Fruit fly (Drosophila melanogaster) whole organism, adult: ENCODE results near the gene CG5131.

Experiments
- CG11617 ChIP-seq: fragments of 200-800 bp; sonication (Bioruptor generic); optimal IDR thresholded peaks from 2 replicates; lab custom pipeline; 2017; ENCODE audit warnings: mild to moderate bottlenecking, missing biosample characterization, missing genetic modification reagents, missing genetic modification characterization
- CG12768 ChIP-seq: fragments of 200-800 bp; sonication (Bioruptor generic); optimal IDR thresholded peaks from 2 replicates; lab custom pipeline; 2017; ENCODE audit warnings: missing biosample characterization, missing genetic modification characterization, mild to moderate bottlenecking, moderate library complexity, missing genetic modification reagents
- CG14711 ChIP-seq: fragments of 200-800 bp; sonication (Bioruptor generic); optimal IDR thresholded peaks from 2 replicates; lab custom pipeline; 2018; ENCODE audit warnings: missing biosample characterization, mild to moderate bottlenecking, missing genetic modification characterization, moderate library complexity
- CG1620 ChIP-seq: fragments of 200-800 bp; sonication (Bioruptor generic); optimal IDR thresholded peaks from 2 replicates; lab custom pipeline; 2016; ENCODE audit warnings: missing biosample characterization, missing genetic modification characterization
- CG33017 ChIP-seq: fragments of 200-800 bp; sonication (Bioruptor generic); optimal IDR thresholded peaks from 2 replicates; lab custom pipeline; 2018; ENCODE audit warnings: missing biosample characterization, mild to moderate bottlenecking, missing genetic modification characterization, moderate library complexity
- CG5204 ChIP-seq: fragments of 200-800 bp; sonication (Bioruptor generic); optimal IDR thresholded peaks from 2 replicates; lab custom pipeline; 2016; ENCODE audit warnings: missing biosample characterization, missing genetic modification characterization
- CG7045 ChIP-seq: fragments of 200-800 bp; sonication (Bioruptor generic); optimal IDR thresholded peaks from 2 replicates; lab custom pipeline; 2017; ENCODE audit warnings: missing biosample characterization, mild to moderate bottlenecking, missing genetic modification characterization
- CG7101 ChIP-seq: fragments of 200-800 bp; sonication (Bioruptor generic); optimal IDR thresholded peaks from 2 replicates; lab custom pipeline; 2018; ENCODE audit warnings: missing biosample characterization, mild to moderate bottlenecking, missing genetic modification characterization, moderate library complexity
- Clk ChIP-seq: fragments of 200-800 bp; sonication (Bioruptor generic); optimal IDR thresholded peaks from 2 replicates; lab custom pipeline; 2017; ENCODE audit warnings: missing biosample characterization, missing genetic modification characterization
- Crg-1 ChIP-seq: fragments of 200-800 bp; sonication (Bioruptor generic); optimal IDR thresholded peaks from 2 replicates; lab custom pipeline; 2016; ENCODE audit warnings: missing biosample characterization, missing genetic modification characterization
- Hr96 ChIP-seq: fragments of 200-800 bp; sonication (Bioruptor generic); optimal IDR thresholded peaks from 2 replicates; lab custom pipeline; 2016; ENCODE audit warnings: missing biosample characterization, missing genetic modification characterization
- Mnt ChIP-seq: fragments of 200-800 bp; sonication (Bioruptor generic); optimal IDR thresholded peaks from 2 replicates; lab custom pipeline; 2016; ENCODE audit warnings: missing biosample characterization, mild to moderate bottlenecking, missing genetic modification characterization
- bab1 ChIP-seq: fragments of 200-800 bp; sonication (Bioruptor generic); optimal IDR thresholded peaks from 3 replicates; lab custom pipeline; 2019; ENCODE audit warnings: missing biosample characterization, mild to moderate bottlenecking, missing genetic modification characterization, moderate library complexity
- cic ChIP-seq: fragments of 200-800 bp; sonication (Bioruptor generic); optimal IDR thresholded peaks from 2 replicates; lab custom pipeline; 2017; ENCODE audit warnings: missing biosample characterization, mild to moderate bottlenecking, missing genetic modification characterization, moderate library complexity
- cnc ChIP-seq, 2 experiments: fragments of >200 bp; optimal IDR thresholded peaks; 2 replicates each; lab custom pipeline; 2017
- kay ChIP-seq: fragments of 200-800 bp; sonication (Bioruptor generic); peaks from one replicate; lab custom pipeline; 2016; ENCODE audit warnings: missing biosample characterization, missing genetic modification characterization, borderline replicate concordance
- ovo ChIP-seq: fragments of 200-800 bp; sonication (Bioruptor generic); optimal IDR thresholded peaks from 2 replicates; lab custom pipeline; 2016; ENCODE audit warnings: missing biosample characterization, missing genetic modification characterization
- pad ChIP-seq: fragments of 200-800 bp; sonication (Bioruptor generic); optimal IDR thresholded peaks from 3 replicates; lab custom pipeline; 2017; ENCODE audit warnings: missing biosample characterization, missing genetic modification characterization, mild to moderate bottlenecking, moderate library complexity, missing genetic modification reagents
- tj ChIP-seq: fragments of 200-800 bp; sonication (Bioruptor generic); optimal IDR thresholded peaks from 3 replicates; lab custom pipeline; 2017; ENCODE audit warnings: missing biosample characterization, mild to moderate bottlenecking, missing genetic modification characterization, moderate library complexity
- toe ChIP-seq: fragments of 200-800 bp; sonication (Bioruptor generic); optimal IDR thresholded peaks from 2 replicates; lab custom pipeline; 2016; ENCODE audit warnings: missing biosample characterization, missing genetic modification characterization

The CG5131 gene

dm6 chr2L:17497108-17497507 is 12.8 kb downstream of the CG5131 start, which contains the start of gene qua:
TSS of gene qua (minus strand) at chr2L:17497208.
- TF ChIP-seq Clk (GFP tag; lab: Kevin White, UChicago) (no peak), cnc (optimal IDR thresholded peaks at IDR 0.05; lab: Kevin White, UChicago) (no peak), CG12768 (GFP tag; lab: Kevin White, UChicago) (no peak), ovo (GFP tag; lab: Kevin White, UChicago) (no peak), tj (GFP tag; lab: Kevin White, UChicago) (no peak), CG14711 (tag; lab: Kevin White, UChicago) (no peak), Hr96 (GFP tag; lab: Kevin White, UChicago) (no peak), CG1620 (GFP tag; lab: Kevin White, UChicago) (no peak), pad (GFP tag; lab: Kevin White, UChicago) (no peak), cic (GFP tag; lab: Kevin White, UChicago) (no peak), CG7045 (no peak), Crg-1 (GFP tag; lab: Kevin White, UChicago) (no peak), CG33017 (no peak), CG7101 (tag; lab: Kevin White, UChicago) (no peak), Mnt (GFP tag; lab: Kevin White, UChicago) (no peak), kay (no peak), CG11617 (GFP tag; lab: Kevin White, UChicago) (no peak)

dm6 chr2L:17498721-17499120 is 14.4 kb downstream of the CG5131 start, which contains the start of gene CG15142:
TSS of gene CG15142 (minus strand) at chr2L:17498821.
- TF ChIP-seq CG7101 (tag; lab: Kevin White, UChicago) (no peak), CG14711 (tag; lab: Kevin White, UChicago) (no peak), Clk (GFP tag; lab: Kevin White, UChicago) (no peak), cic (GFP tag; lab: Kevin White, UChicago) (no peak), CG33017 (no peak), CG1620 (GFP tag; lab: Kevin White, UChicago) (no peak), ovo (GFP tag; lab: Kevin White, UChicago) (no peak), CG7045 (no peak), CG5204 (GFP tag; lab: Kevin White, UChicago) (no peak), CG12768 (GFP tag; lab: Kevin White, UChicago) (no peak), cnc (optimal IDR thresholded peaks at IDR 0.05; lab: Kevin White, UChicago) (no peak)

- peak; percentile 24 for TF ChIP-seq bab1 (GFP tag; lab: Kevin White, UChicago)
- no peak for TF ChIP-seq Crg-1 (GFP tag; lab: Kevin White, UChicago)
- peak; percentile 72 for TF ChIP-seq Mnt (GFP tag; lab: Kevin White, UChicago)
Observed at dm6 chr2L:17500946-17501451, 16.7 kb downstream of the CG5131 start, which contains the start of the genes mEFTs and Dhc36C. TSS of gene mEFTs (minus strand) at chr2L:17501106. TSS of gene Dhc36C (plus strand) at chr2L:17501401.

- TF ChIP-seq pad (GFP tag; lab: Kevin White, UChicago): no peak
- TF ChIP-seq bab1 (GFP tag; lab: Kevin White, UChicago): no peak
- TF ChIP-seq Mnt (GFP tag; lab: Kevin White, UChicago): no peak
- no peak for TF ChIP-seq CG5204 (GFP tag; lab: Kevin White, UChicago)
- no peak for TF ChIP-seq cic (GFP tag; lab: Kevin White, UChicago)
- TF ChIP-seq toe (GFP tag; lab: Kevin White, UChicago): no peak
- TF ChIP-seq CG14711 (tag; lab: Kevin White, UChicago): no peak
- TF ChIP-seq CG1620 (GFP tag; lab: Kevin White, UChicago): no peak
- TF ChIP-seq CG12768 (GFP tag; lab: Kevin White, UChicago): no peak
- no peak for TF ChIP-seq kay
Observed at dm6 chr2L:17514090-17514715, 29.9 kb downstream of the CG5131 start.

dm6 chr2L:17524449-17524848 is 40.1 kb downstream of the CG5131 start, which contains the start of gene CG15143:
TSS of gene CG15143 (minus strand) at chr2L:17524549.
- no peak for TF ChIP-seq cic (GFP tag; lab: Kevin White, UChicago)
- TF ChIP-seq toe (GFP tag; lab: Kevin White, UChicago): no peak
- TF ChIP-seq pad (GFP tag; lab: Kevin White, UChicago): no peak
- no peak for TF ChIP-seq Hr96 (GFP tag; lab: Kevin White, UChicago)
- TF ChIP-seq tj (GFP tag; lab: Kevin White, UChicago): no peak
- no peak for TF ChIP-seq ovo (GFP tag; lab: Kevin White, UChicago)
- no peak for TF ChIP-seq CG11617 (GFP tag; lab: Kevin White, UChicago)
- TF ChIP-seq Crg-1 (GFP tag; lab: Kevin White, UChicago): no peak
- TF ChIP-seq CG7045: no peak
- no peak for TF ChIP-seq CG7101 (tag; lab: Kevin White, UChicago)

dm6 chr2L:17529022-17529421 is 44.7 kb downstream of the CG5131 start, which contains the start of gene CG15144:
TSS of gene CG15144 (minus strand) at chr2L:17529122.
- TF ChIP-seq CG14711 (tag; lab: Kevin White, UChicago) (no peak), tj (GFP tag; lab: Kevin White, UChicago) (no peak), toe (GFP tag; lab: Kevin White, UChicago) (no peak), CG11617 (GFP tag; lab: Kevin White, UChicago) (no peak)
